Fruit fly (Drosophila melanogaster) whole organism, prepupa: Measurements from ENCODE around the gene CG12236.

Experiments
- CG11294 ChIP-seq: fragments of 200-800 bp; sonication (Bioruptor generic); IDR thresholded peaks from 2 replicates; pipeline ENCODE4 v1.3.6; 2022; ENCODE audit warnings: missing biosample characterization, missing genetic modification characterization
- CG32006 ChIP-seq: fragments of 200-800 bp; sonication (Bioruptor generic); optimal IDR thresholded peaks from 3 replicates; lab custom pipeline; 2017; ENCODE audit warnings: missing biosample characterization, mild to moderate bottlenecking, missing genetic modification characterization
- CG6792 ChIP-seq: fragments of 200-800 bp; sonication (Bioruptor generic); optimal IDR thresholded peaks from 3 replicates; lab custom pipeline; 2016; ENCODE audit warnings: missing biosample characterization, missing genetic modification characterization
- CG6808 ChIP-seq: fragments of 200-800 bp; sonication (Bioruptor generic); optimal IDR thresholded peaks from 3 replicates; lab custom pipeline; 2017; ENCODE audit warnings: missing biosample characterization, missing genetic modification characterization, mild to moderate bottlenecking, moderate library complexity, missing genetic modification reagents
- CG8632 ChIP-seq: fragments of 200-800 bp; sonication (Bioruptor generic); optimal IDR thresholded peaks from 3 replicates; lab custom pipeline; 2016; ENCODE audit warnings: missing biosample characterization, missing genetic modification characterization
- Ets96B ChIP-seq: fragments of 200-800 bp; optimal IDR thresholded peaks from 2 replicates; lab custom pipeline; 2019; ENCODE audit warnings: missing biosample characterization, mild to moderate bottlenecking, missing genetic modification characterization, moderate library complexity
- Hr4 ChIP-seq: fragments of 200-800 bp; sonication (Bioruptor generic); optimal IDR thresholded peaks from 3 replicates; lab custom pipeline; 2016; ENCODE audit warnings: missing biosample characterization, missing genetic modification characterization
- Lpt ChIP-seq: fragments of 200-800 bp; sonication (Bioruptor generic); optimal IDR thresholded peaks from 3 replicates; lab custom pipeline; 2016; ENCODE audit warnings: missing biosample characterization, missing genetic modification characterization
- Sox102F ChIP-seq: fragments of 200-800 bp; sonication (Bioruptor generic); optimal IDR thresholded peaks from 2 replicates; lab custom pipeline; 2016; ENCODE audit warnings: missing biosample characterization, mild to moderate bottlenecking, missing genetic modification characterization
- Sox14 ChIP-seq: fragments of 200-800 bp; sonication (Bioruptor generic); optimal IDR thresholded peaks from 3 replicates; lab custom pipeline; 2016; ENCODE audit warnings: missing biosample characterization, missing genetic modification characterization
- achi ChIP-seq: fragments of 200-800 bp; sonication (Bioruptor generic); optimal IDR thresholded peaks from 3 replicates; lab custom pipeline; 2016; ENCODE audit warnings: missing biosample characterization, missing genetic modification characterization
- cyc ChIP-seq: fragments of 200-800 bp; sonication (Bioruptor generic); optimal IDR thresholded peaks from 3 replicates; lab custom pipeline; 2016; ENCODE audit warnings: missing biosample characterization, missing genetic modification characterization
- fkh ChIP-seq: fragments of 200-800 bp; sonication (Bioruptor generic); optimal IDR thresholded peaks from 3 replicates; lab custom pipeline; 2017; ENCODE audit warnings: missing biosample characterization, mild to moderate bottlenecking, missing genetic modification characterization, moderate library complexity

- TF ChIP-seq CG6792 (GFP tag; lab: Kevin White, UChicago) (peak; percentile 77), achi (GFP tag; lab: Kevin White, UChicago) (peak; percentile 64), cyc (peak; percentile 84), CG11294 (GFP tag; lab: Robert Waterston, UW) (no peak), CG32006 (GFP tag; lab: Kevin White, UChicago) (peak; percentile 52), Sox102F (GFP tag; lab: Kevin White, UChicago) (peak; percentile 82), CG6808 (GFP tag; lab: Kevin White, UChicago) (no peak), CG8632 (peak; percentile 75), Hr4 (peak; percentile 35), Lpt (GFP tag; lab: Kevin White, UChicago) (peak; percentile 4), Ets96B (peak; percentile 43), Sox14 (GFP tag; lab: Kevin White, UChicago) (peak; percentile 67), fkh (GFP tag; lab: Kevin White, UChicago) (no peak)
These were observed 15.2 kb downstream of the CG12236 start for dm6 chrX:5923124-5923523.
